Worm (Caenorhabditis elegans) whole organism, late embryonic: ENCODE data around the gene K10B3.1.

Experiments
- dve-1 ChIP-seq: sonication (generic microtip); optimal IDR thresholded peaks from 2 replicates; lab custom pipeline; 2017; ENCODE audit warnings: antibody characterized with exemption, mild to moderate bottlenecking, missing genetic modification characterization, missing compliant biosample characterization
- eyg-1 ChIP-seq: sonication (generic microtip); optimal IDR thresholded peaks from 2 replicates; lab custom pipeline; 2016; ENCODE audit warnings: missing genotype, missing genetic modification characterization, missing compliant biosample characterization
- unc-55 ChIP-seq: sonication (generic microtip); optimal IDR thresholded peaks from 2 replicates; lab custom pipeline; 2017; ENCODE audit warnings: missing biosample characterization, missing genetic modification reagents, missing genetic modification characterization

DNA sequence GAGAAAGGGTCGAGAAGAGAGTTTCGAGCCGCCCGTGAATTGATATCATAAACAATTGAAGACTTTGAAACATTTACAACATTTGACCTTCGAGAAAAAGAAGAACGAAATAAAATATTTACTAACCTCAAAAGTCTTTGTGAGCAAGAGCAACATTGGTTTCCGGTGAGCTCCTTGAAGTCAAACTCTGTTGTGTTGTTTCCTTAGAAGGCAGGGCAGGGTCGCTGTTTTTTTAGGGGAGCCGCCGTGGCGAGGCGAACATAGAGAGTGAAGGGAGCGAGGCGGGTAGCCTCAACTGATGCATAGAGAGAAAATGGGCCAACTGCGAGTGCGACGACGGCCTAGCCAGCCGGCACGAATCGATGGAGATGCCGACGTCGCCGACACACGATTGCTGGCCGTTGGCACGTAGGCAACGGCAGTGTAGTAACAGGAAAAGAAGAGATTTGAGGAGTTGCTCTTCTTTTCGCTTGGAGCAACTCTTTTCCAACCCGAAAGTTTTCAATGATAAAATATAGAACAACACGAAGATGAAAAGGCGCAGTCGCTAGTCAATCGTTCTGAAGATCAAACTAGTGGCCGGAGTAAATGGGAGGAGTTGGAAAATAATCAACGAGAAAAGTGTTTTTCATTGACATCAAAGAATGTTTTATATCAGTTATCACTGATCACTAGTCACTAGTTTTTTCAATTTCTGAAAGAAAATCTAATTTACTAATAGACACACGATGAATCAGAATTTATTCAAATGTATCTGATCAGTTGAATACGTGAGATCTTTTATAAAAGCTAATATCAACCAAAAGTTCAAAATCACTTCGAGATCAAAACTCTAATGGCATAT lies 19.0 kb upstream of the K10B3.1 start, which contains the start of gene mai-1:
- TF ChIP-seq eyg-1 (tag; lab: Kevin White, UChicago) (no peak), dve-1 (tag; lab: Kevin White, UChicago) (no peak), unc-55 (no peak)
